Fruit fly (Drosophila melanogaster) whole organism, embryonic: ENCODE measurements around the gene UGP.

Experiments used
- Atf-2 ChIP-seq: fragments of 200-800 bp; sonication (Bioruptor generic); optimal IDR thresholded peaks from 2 replicates; lab custom pipeline; 2016; ENCODE audit warnings: missing biosample characterization, missing genetic modification characterization
- Atf6 ChIP-seq: fragments of 200-800 bp; sonication (Bioruptor generic); IDR thresholded peaks from 2 replicates; pipeline ENCODE4 v1.3.6; 2022; ENCODE audit warnings: missing biosample characterization, missing genetic modification characterization
- B-H2 ChIP-seq: fragments of 200-800 bp; sonication (Bioruptor generic); optimal IDR thresholded peaks from 2 replicates; lab custom pipeline; 2018; ENCODE audit warnings: missing biosample characterization, mild to moderate bottlenecking, missing genetic modification characterization
- Bgb ChIP-seq: fragments of 200-800 bp; sonication (Bioruptor generic); IDR thresholded peaks from 2 replicates; pipeline ENCODE4 v1.3.6; 2022; ENCODE audit warnings: missing biosample characterization, missing genetic modification characterization; ENCODE audit not compliant: partially characterized antibody
- BtbVII ChIP-seq: fragments of 200-800 bp; sonication (Bioruptor generic); optimal IDR thresholded peaks from 3 replicates; lab custom pipeline; 2017; ENCODE audit warnings: missing biosample characterization, mild to moderate bottlenecking, missing genetic modification characterization
- CG10274 ChIP-seq: fragments of 200-800 bp; sonication (Bioruptor generic); optimal IDR thresholded peaks from 3 replicates; lab custom pipeline; 2017; ENCODE audit warnings: missing biosample characterization, mild to moderate bottlenecking, missing genetic modification characterization
- CG10543 ChIP-seq: fragments of 200-800 bp; sonication (Bioruptor generic); optimal IDR thresholded peaks from 3 replicates; lab custom pipeline; 2017; ENCODE audit warnings: missing biosample characterization, mild to moderate bottlenecking, missing genetic modification characterization, moderate library complexity
- CG11093 ChIP-seq: fragments of 200-800 bp; sonication (Bioruptor generic); IDR thresholded peaks from 3 replicates; pipeline ENCODE4 v1.3.6; 2022; ENCODE audit warnings: missing biosample characterization, missing genetic modification characterization
- CG11504 ChIP-seq: fragments of 200-800 bp; sonication (Bioruptor generic); optimal IDR thresholded peaks from 3 replicates; lab custom pipeline; 2019; ENCODE audit warnings: missing biosample characterization, mild to moderate bottlenecking, missing genetic modification characterization, moderate library complexity
- CG11696 ChIP-seq: fragments of 200-800 bp; sonication (Bioruptor generic); IDR thresholded peaks from 2 replicates; pipeline ENCODE4 v1.3.6; 2022; ENCODE audit warnings: missing biosample characterization, missing genetic modification characterization
- CG11723 ChIP-seq: fragments of 200-800 bp; sonication (Bioruptor generic); optimal IDR thresholded peaks from 2 replicates; lab custom pipeline; 2017; ENCODE audit warnings: missing biosample characterization, mild to moderate bottlenecking, missing genetic modification characterization
- CG13123 ChIP-seq: fragments of 200-800 bp; sonication (Bioruptor generic); optimal IDR thresholded peaks from 2 replicates; lab custom pipeline; 2016; ENCODE audit warnings: missing biosample characterization, missing genetic modification characterization
- CG13775 ChIP-seq: fragments of 200-800 bp; sonication (Bioruptor generic); optimal IDR thresholded peaks from 3 replicates; lab custom pipeline; 2017; ENCODE audit warnings: missing biosample characterization, mild to moderate bottlenecking, missing genetic modification characterization
- CG2120 ChIP-seq: fragments of 200-800 bp; sonication (Bioruptor generic); optimal IDR thresholded peaks from 3 replicates; lab custom pipeline; 2016; ENCODE audit warnings: missing biosample characterization, missing genetic modification characterization
- CG2199 ChIP-seq: fragments of 200-800 bp; sonication (Bioruptor generic); IDR thresholded peaks from 3 replicates; pipeline ENCODE4 v1.3.6; 2022; ENCODE audit warnings: missing biosample characterization, missing genetic modification characterization
- CG2712 ChIP-seq: fragments of 200-800 bp; optimal IDR thresholded peaks from 3 replicates; lab custom pipeline; 2019; ENCODE audit warnings: missing biosample characterization, mild to moderate bottlenecking, missing genetic modification characterization, moderate library complexity
- CG2875 ChIP-seq: fragments of 200-800 bp; sonication (Bioruptor generic); optimal IDR thresholded peaks from 2 replicates; lab custom pipeline; 2017; ENCODE audit warnings: missing biosample characterization, mild to moderate bottlenecking, missing genetic modification characterization, missing genetic modification reagents
- CG31365 ChIP-seq: fragments of 200-800 bp; sonication (Bioruptor generic); optimal IDR thresholded peaks from 2 replicates; lab custom pipeline; 2018; ENCODE audit warnings: missing biosample characterization, mild to moderate bottlenecking, missing genetic modification characterization
- CG32767 ChIP-seq: fragments of 200-800 bp; sonication (Bioruptor generic); IDR thresholded peaks from 2 replicates; pipeline ENCODE4 v1.3.6; 2022; ENCODE audit warnings: missing biosample characterization, missing genetic modification characterization
- CG3838 ChIP-seq: fragments of 200-800 bp; sonication (Bioruptor generic); optimal IDR thresholded peaks from 3 replicates; lab custom pipeline; 2016; ENCODE audit warnings: missing biosample characterization, missing genetic modification characterization
- CG42726 ChIP-seq: fragments of 200-800 bp; sonication (Bioruptor generic); IDR thresholded peaks from 2 replicates; pipeline ENCODE4 v1.3.6; 2022; ENCODE audit warnings: missing biosample characterization, missing genetic modification characterization; ENCODE audit not compliant: partially characterized antibody
- CG4328 ChIP-seq: fragments of 200-800 bp; sonication (Bioruptor generic); optimal IDR thresholded peaks from 3 replicates; lab custom pipeline; 2017; ENCODE audit warnings: missing biosample characterization, missing genetic modification reagents, missing genetic modification characterization
- CG9727 ChIP-seq: fragments of 200-800 bp; sonication (Bioruptor generic); optimal IDR thresholded peaks from 3 replicates; lab custom pipeline; 2017; ENCODE audit warnings: missing biosample characterization, mild to moderate bottlenecking, missing genetic modification characterization
- CrebB ChIP-seq: fragments of 200-800 bp; sonication (Bioruptor generic); optimal IDR thresholded peaks from 3 replicates; lab custom pipeline; 2018; ENCODE audit warnings: missing biosample characterization, mild to moderate bottlenecking, missing genetic modification characterization
- E2f2 ChIP-seq: fragments of 200-800 bp; sonication (Bioruptor generic); IDR thresholded peaks from 2 replicates; pipeline ENCODE4 v1.3.6; 2022; ENCODE audit warnings: missing biosample characterization, missing genetic modification characterization
- ERR ChIP-seq: fragments of 200-800 bp; sonication (Bioruptor generic); optimal IDR thresholded peaks from 2 replicates; lab custom pipeline; 2016; ENCODE audit warnings: missing biosample characterization, missing genetic modification characterization
- Ets97D ChIP-seq: fragments of 200-800 bp; sonication (Bioruptor generic); optimal IDR thresholded peaks from 3 replicates; lab custom pipeline; 2016; ENCODE audit warnings: missing biosample characterization, missing genetic modification characterization
- Fer1 ChIP-seq: fragments of 200-800 bp; sonication (Bioruptor generic); optimal IDR thresholded peaks from 2 replicates; lab custom pipeline; 2017; ENCODE audit warnings: missing biosample characterization, mild to moderate bottlenecking, missing genetic modification characterization
- H15 ChIP-seq: fragments of 200-800 bp; sonication (Bioruptor generic); IDR thresholded peaks from 3 replicates; pipeline ENCODE4 v1.3.6; 2022; ENCODE audit warnings: missing biosample characterization, missing genetic modification characterization
- HmgD ChIP-seq: fragments of 200-800 bp; sonication (Bioruptor generic); optimal IDR thresholded peaks from 3 replicates; lab custom pipeline; 2016; ENCODE audit warnings: missing biosample characterization, missing genetic modification characterization
- Hr39 ChIP-seq: fragments of >200 bp; optimal IDR thresholded peaks from 2 replicates; lab custom pipeline; 2017
- MESR4 ChIP-seq: fragments of 200-800 bp; sonication (Bioruptor generic); optimal IDR thresholded peaks from 2 replicates; lab custom pipeline; 2018; ENCODE audit warnings: missing biosample characterization, mild to moderate bottlenecking, missing genetic modification characterization, moderate library complexity
- Mrtf ChIP-seq: fragments of 200-800 bp; sonication (Bioruptor generic); IDR thresholded peaks from 3 replicates; pipeline ENCODE4 v1.3.6; 2022; ENCODE audit warnings: missing biosample characterization, missing genetic modification characterization
- Nf-YC ChIP-seq: fragments of 200-800 bp; optimal IDR thresholded peaks from 3 replicates; lab custom pipeline; 2019; ENCODE audit warnings: missing biosample characterization, mild to moderate bottlenecking, missing genetic modification characterization, moderate library complexity
- Optix ChIP-seq: fragments of 200-800 bp; sonication (Bioruptor generic); IDR thresholded peaks from 3 replicates; pipeline ENCODE4 v1.3.6; 2022; ENCODE audit warnings: missing biosample characterization, missing genetic modification characterization
- Pdp1 ChIP-seq, 2 experiments: fragments of 200-800 bp; sonication (Bioruptor generic); optimal IDR thresholded peaks; 3 replicates each; lab custom pipeline; 2016; ENCODE audit warnings: missing biosample characterization in 2 of 2, missing genetic modification characterization in 2 of 2, mild to moderate bottlenecking in 1 of 2, moderate library complexity in 1 of 2
- Xrp1 ChIP-seq: fragments of 200-800 bp; sonication (Bioruptor generic); IDR thresholded peaks from 2 replicates; pipeline ENCODE4 v1.3.6; 2022; ENCODE audit warnings: missing biosample characterization, missing genetic modification characterization
- bbx ChIP-seq: fragments of 200-800 bp; sonication (Bioruptor generic); IDR thresholded peaks from 2 replicates; pipeline ENCODE4 v1.3.6; 2022; ENCODE audit warnings: missing biosample characterization, missing genetic modification characterization; ENCODE audit not compliant: partially characterized antibody
- cato ChIP-seq: fragments of 200-800 bp; sonication (Bioruptor generic); optimal IDR thresholded peaks from 2 replicates; lab custom pipeline; 2016; ENCODE audit warnings: missing biosample characterization, missing genetic modification characterization, borderline replicate concordance
- crp ChIP-seq, 2 experiments: fragments of 200-800 bp; sonication (Bioruptor generic); optimal IDR thresholded peaks; 2 replicates in 1 of 2; 3 replicates in 1 of 2; lab custom pipeline; 2017; ENCODE audit warnings: missing biosample characterization in 2 of 2, missing genetic modification characterization in 2 of 2, mild to moderate bottlenecking in 1 of 2, moderate library complexity in 1 of 2
- danr ChIP-seq: fragments of 200-800 bp; sonication (Bioruptor generic); IDR thresholded peaks from 2 replicates; pipeline ENCODE4 v1.3.6; 2022; ENCODE audit warnings: missing biosample characterization, missing genetic modification characterization
- hbn ChIP-seq: fragments of 200-800 bp; sonication (Bioruptor generic); IDR thresholded peaks from 2 replicates; pipeline ENCODE4 v1.3.6; 2022; ENCODE audit warnings: missing biosample characterization, missing genetic modification characterization; ENCODE audit not compliant: partially characterized antibody
- hth ChIP-seq: fragments of >200 bp; optimal IDR thresholded peaks from 2 replicates; lab custom pipeline; 2017; ENCODE audit warnings: inconsistent platforms
- kah ChIP-seq: fragments of 200-800 bp; sonication (Bioruptor generic); optimal IDR thresholded peaks from 2 replicates; lab custom pipeline; 2018; ENCODE audit warnings: missing biosample characterization, mild to moderate bottlenecking, missing genetic modification characterization
- mirr ChIP-seq: fragments of 200-800 bp; sonication (Bioruptor generic); optimal IDR thresholded peaks from 3 replicates; lab custom pipeline; 2018; ENCODE audit warnings: missing biosample characterization, mild to moderate bottlenecking, missing genetic modification characterization
- p53 ChIP-seq: fragments of 200-800 bp; sonication (Bioruptor generic); optimal IDR thresholded peaks from 2 replicates; lab custom pipeline; 2016; ENCODE audit warnings: missing biosample characterization, missing genetic modification characterization
- pb ChIP-seq: fragments of 200-800 bp; sonication (Bioruptor generic); optimal IDR thresholded peaks from 3 replicates; lab custom pipeline; 2016; ENCODE audit warnings: missing biosample characterization, missing genetic modification characterization
- rib ChIP-seq: fragments of 200-800 bp; sonication (Bioruptor generic); IDR thresholded peaks from 2 replicates; pipeline ENCODE4 v1.3.6; 2022; ENCODE audit warnings: missing biosample characterization, missing genetic modification characterization
- sima ChIP-seq: fragments of 200-800 bp; sonication (Bioruptor generic); optimal IDR thresholded peaks from 2 replicates; lab custom pipeline; 2016; ENCODE audit warnings: missing biosample characterization, missing genetic modification characterization
- trem ChIP-seq: fragments of 200-800 bp; optimal IDR thresholded peaks from 3 replicates; lab custom pipeline; 2019; ENCODE audit warnings: missing biosample characterization, mild to moderate bottlenecking, missing genetic modification characterization, moderate library complexity
- trh ChIP-seq: fragments of 200-800 bp; sonication (Bioruptor generic); optimal IDR thresholded peaks from 2 replicates; lab custom pipeline; 2016; ENCODE audit warnings: missing biosample characterization, missing genetic modification characterization
- wek ChIP-seq: fragments of 200-800 bp; sonication (Bioruptor generic); optimal IDR thresholded peaks from 3 replicates; lab custom pipeline; 2018; ENCODE audit warnings: missing biosample characterization, mild to moderate bottlenecking, missing genetic modification characterization, moderate library complexity

Gene UGP

DNA sequence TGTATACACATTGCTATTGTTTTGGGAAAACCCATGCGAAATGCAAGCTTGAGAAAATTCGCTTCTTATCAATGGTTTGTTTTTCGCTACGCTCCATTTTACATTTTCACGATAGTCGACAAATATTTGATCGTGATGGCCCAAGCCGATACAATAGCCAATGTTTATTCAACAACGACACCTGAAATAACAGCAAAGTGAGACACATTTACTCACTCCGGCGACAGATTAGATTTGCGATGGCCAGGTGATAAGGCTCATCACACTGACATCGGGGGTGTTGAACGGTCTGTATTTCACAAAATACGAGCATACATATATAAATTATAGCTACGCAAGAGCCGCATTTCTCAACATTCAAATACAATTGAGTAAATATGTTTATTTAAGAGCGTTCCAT lies 38.4 kb upstream of the UGP start (continued):
- TF ChIP-seq hbn (GFP tag; lab: Robert Waterston, UW) (no peak), CG11696 (GFP tag; lab: Robert Waterston, UW) (0 out of 2 replicates have a peak, but pooled peaks have one; percentile 6), Optix (GFP tag; lab: Robert Waterston, UW) (no peak), B-H2 (GFP tag; lab: Kevin White, UChicago) (peak; percentile 65), CG42726 (GFP tag; lab: Robert Waterston, UW) (no peak), HmgD (GFP tag; lab: Kevin White, UChicago) (no peak), Fer1 (peak; percentile 93), CG13775 (GFP tag; lab: Kevin White, UChicago) (peak; percentile 20), CG32767 (GFP tag; lab: Robert Waterston, UW) (no peak), CG11723 (GFP tag; lab: Kevin White, UChicago) (peak; percentile 46), CG2875 (peak; percentile 6), hth (lab: Kevin White, UChicago) (no peak), Ets97D (GFP tag; lab: Kevin White, UChicago) (no peak), bbx (GFP tag; lab: Robert Waterston, UW) (no peak), sima (no peak), CG4328 (GFP tag; lab: Kevin White, UChicago) (peak; percentile 70), CG10543 (GFP tag; lab: Kevin White, UChicago) (peak; percentile 25), trh (GFP tag; lab: Kevin White, UChicago) (no peak), kah (GFP tag; lab: Kevin White, UChicago) (peak; percentile 68), CG3838 (GFP tag; lab: Kevin White, UChicago) (no peak), trem (peak; percentile 13), MESR4 (no peak), CG2712 (peak; percentile 47), Xrp1 (GFP tag; lab: Robert Waterston, UW) (peak; percentile 66), Pdp1 (GFP tag; optimal IDR thresholded peaks at IDR 0.05; lab: Kevin White, UChicago) (peak; percentile 17 to 24), crp (GFP tag; optimal IDR thresholded peaks at IDR 0.05; lab: Kevin White, UChicago) (no peak), CG13123 (GFP tag; lab: Kevin White, UChicago) (no peak), Atf-2 (GFP tag; lab: Kevin White, UChicago) (no peak), pb (GFP tag; lab: Kevin White, UChicago) (no peak), CG10274 (GFP tag; lab: Kevin White, UChicago) (peak; percentile 68), BtbVII (GFP tag; lab: Kevin White, UChicago) (peak; percentile 91), H15 (GFP tag; lab: Robert Waterston, UW) (no peak), CG11504 (peak; percentile 43), CG9727 (GFP tag; lab: Kevin White, UChicago) (peak; percentile 69), wek (GFP tag; lab: Kevin White, UChicago) (peak; percentile 79), Bgb (no peak), ERR (GFP tag; lab: Kevin White, UChicago) (peak; percentile 49), CG2199 (peak; percentile 47; the same call in 1 of the 3 replicates), CrebB (tag; lab: Kevin White, UChicago) (peak; percentile 76), E2f2 (GFP tag; lab: Robert Waterston, UW) (0 out of 2 replicates have a peak, but pooled peaks have one; percentile 5), CG2120 (GFP tag; lab: Kevin White, UChicago) (peak; percentile 60), rib (GFP tag; lab: Robert Waterston, UW) (peak; percentile 33; the same call in 1 of the 2 replicates), CG11093 (GFP tag; lab: Robert Waterston, UW) (no peak), Hr39 (no peak), cato (no peak), Mrtf (GFP tag; lab: Robert Waterston, UW) (no peak), mirr (GFP tag; lab: Kevin White, UChicago) (peak; percentile 92), Nf-YC (tag; lab: Kevin White, UChicago) (peak; percentile 22), Atf6 (GFP tag; lab: Robert Waterston, UW) (peak; percentile 77), danr (no peak), p53 (GFP tag; lab: Kevin White, UChicago) (no peak), CG31365 (tag; lab: Kevin White, UChicago) (peak; percentile 82)
